Worm (Caenorhabditis elegans) whole organism, early embryonic: ENCODE results near the gene F46H5.7.

Source experiments
- B0310.2 ChIP-seq: sonication (generic microtip); optimal IDR thresholded peaks from 2 replicates; lab custom pipeline; 2016; ENCODE audit warnings: mild to moderate bottlenecking, missing genetic modification characterization, missing compliant biosample characterization
- F13C5.2 ChIP-seq: sonication (generic microtip); optimal IDR thresholded peaks from 2 replicates; lab custom pipeline; 2017; ENCODE audit warnings: mild to moderate bottlenecking, missing genetic modification characterization, inconsistent platforms, missing compliant biosample characterization
- aly-1 ChIP-seq: sonication (generic microtip); optimal IDR thresholded peaks from 2 replicates; lab custom pipeline; 2016; ENCODE audit warnings: missing genetic modification characterization, missing compliant biosample characterization
- ama-1 ChIP-seq: fragments of 150-350 bp; optimal IDR thresholded peaks from 2 replicates; lab custom pipeline; 2014
- ceh-13 ChIP-seq: fragments of 200-800 bp; sonication (Bioruptor generic); optimal IDR thresholded peaks from 2 replicates; lab custom pipeline; 2018; ENCODE audit warnings: mild to moderate bottlenecking, missing genetic modification characterization, missing compliant biosample characterization
- ceh-36 ChIP-seq: sonication (generic microtip); optimal IDR thresholded peaks from 2 replicates; lab custom pipeline; 2016; ENCODE audit warnings: missing genetic modification characterization, inconsistent platforms, missing compliant biosample characterization
- ets-7 ChIP-seq: sonication (generic microtip); optimal IDR thresholded peaks from 2 replicates; lab custom pipeline; 2016; ENCODE audit warnings: missing genotype, missing genetic modification characterization, missing compliant biosample characterization
- flt-1 ChIP-seq: fragments of 200-800 bp; sonication (Bioruptor generic); IDR thresholded peaks from 2 replicates; pipeline ENCODE4 v1.3.6; 2022; ENCODE audit warnings: missing genetic modification characterization, missing compliant biosample characterization
- hmbx-1 ChIP-seq: sonication (generic microtip); optimal IDR thresholded peaks from 2 replicates; lab custom pipeline; 2016; ENCODE audit warnings: mild to moderate bottlenecking, missing genetic modification characterization, missing compliant biosample characterization
- hmg-4 ChIP-seq: fragments of 200-800 bp; sonication (Bioruptor generic); optimal IDR thresholded peaks from 2 replicates; lab custom pipeline; 2018; ENCODE audit warnings: mild to moderate bottlenecking, missing genetic modification characterization, missing compliant biosample characterization
- hnd-1 ChIP-seq: sonication (generic microtip); optimal IDR thresholded peaks from 2 replicates; lab custom pipeline; 2016; ENCODE audit warnings: missing genetic modification characterization, missing compliant biosample characterization
- pes-1 ChIP-seq: fragments of 200-800 bp; sonication (Bioruptor generic); IDR thresholded peaks from 2 replicates; pipeline ENCODE4 v1.3.6; 2022; ENCODE audit warnings: missing genetic modification reagents, missing genetic modification characterization, missing compliant biosample characterization
- scrt-1 ChIP-seq: fragments of 200-800 bp; sonication (Bioruptor generic); IDR thresholded peaks from 2 replicates; pipeline ENCODE4 v1.3.6; 2022; ENCODE audit warnings: missing genetic modification characterization, missing compliant biosample characterization
- sea-1 ChIP-seq: fragments of 200-800 bp; sonication (Bioruptor generic); conservative IDR thresholded peaks from 2 replicates; pipeline ENCODE4 v1.3.6; 2022; ENCODE audit warnings: missing genetic modification characterization, missing compliant biosample characterization
- tbx-11 ChIP-seq: fragments of 200-800 bp; sonication (Bioruptor generic); IDR thresholded peaks from 2 replicates; pipeline ENCODE4 v1.3.6; 2022; ENCODE audit warnings: missing genetic modification characterization, missing compliant biosample characterization
- tbx-37 ChIP-seq: fragments of 200-800 bp; sonication (Bioruptor generic); conservative IDR thresholded peaks from 2 replicates; pipeline ENCODE4 v1.3.6; 2022; ENCODE audit warnings: missing genetic modification reagents, missing genetic modification characterization, missing compliant biosample characterization
- tra-4 ChIP-seq: sonication (generic microtip); optimal IDR thresholded peaks from 2 replicates; lab custom pipeline; 2017; ENCODE audit warnings: missing genetic modification characterization, missing compliant biosample characterization

F46H5.7 gene

ce11 chrX:7217704-7218479, 24.9 kb downstream of the F46H5.7 start, which contains the start of gene syd-9:
syd-9 (plus strand) TSS chrX:7218097.
- TF ChIP-seq tbx-11 = peak; percentile 21; the same call in 1 of the 2 replicates
- no peak for TF ChIP-seq ama-1
- TF ChIP-seq ets-7 (tag; lab: Kevin White, UChicago) = no peak
- TF ChIP-seq F13C5.2 (tag; lab: Kevin White, UChicago) = no peak
- no peak for TF ChIP-seq B0310.2 (tag; lab: Kevin White, UChicago)
- no peak for TF ChIP-seq sea-1 (GFP tag; lab: Robert Waterston, UW)
- peak; percentile 27 for TF ChIP-seq hmg-4
- no peak for TF ChIP-seq hmbx-1 (tag; lab: Kevin White, UChicago)
- no peak for TF ChIP-seq ceh-13

ce11 chrX:7211405-7211804, 31.4 kb downstream of the F46H5.7 start, which contains the start of gene spp-22:
spp-22 (plus strand) TSS chrX:7211705.
- TF ChIP-seq sea-1 (GFP tag; lab: Robert Waterston, UW) (no peak), aly-1 (no peak), pes-1 (GFP tag; lab: Robert Waterston, UW) (no peak), hnd-1 (no peak)

ce11 chrX:7210467-7211107, 32.2 kb downstream of the F46H5.7 start:
- no peak for TF ChIP-seq hmbx-1 (tag; lab: Kevin White, UChicago)
- TF ChIP-seq flt-1 (GFP tag; lab: Robert Waterston, UW) = no peak
- TF ChIP-seq hnd-1 = no peak
- no peak for TF ChIP-seq ceh-36 (tag; lab: Kevin White, UChicago)
- TF ChIP-seq ets-7 (tag; lab: Kevin White, UChicago) = no peak
- TF ChIP-seq tbx-37 (GFP tag; lab: Robert Waterston, UW) = no peak
- no peak for TF ChIP-seq aly-1
- no peak for TF ChIP-seq F13C5.2 (tag; lab: Kevin White, UChicago)
- TF ChIP-seq B0310.2 (tag; lab: Kevin White, UChicago) = no peak

ce11 chrX:7209151-7209550, 33.6 kb downstream of the F46H5.7 start:
- TF ChIP-seq ama-1 (no peak), ets-7 (tag; lab: Kevin White, UChicago) (no peak), tbx-37 (GFP tag; lab: Robert Waterston, UW) (no peak), tra-4 (tag; lab: Kevin White, UChicago) (no peak)

- no peak for TF ChIP-seq hmg-4
- no peak for TF ChIP-seq B0310.2 (tag; lab: Kevin White, UChicago)
Observed at ce11 chrX:7206419-7206818, 36.4 kb downstream of the F46H5.7 start, which contains the start of gene ZK867.2. ZK867.2 (plus strand) TSS chrX:7206719.

ce11 chrX:7205195-7205594, 37.6 kb downstream of the F46H5.7 start, which contains the start of gene C55B6.5:
C55B6.5 (minus strand) TSS chrX:7205295.
- TF ChIP-seq hmbx-1 (tag; lab: Kevin White, UChicago) (no peak), ceh-36 (tag; lab: Kevin White, UChicago) (no peak), pes-1 (GFP tag; lab: Robert Waterston, UW) (no peak), sea-1 (GFP tag; lab: Robert Waterston, UW) (no peak), aly-1 (no peak), hnd-1 (no peak), tra-4 (tag; lab: Kevin White, UChicago) (no peak), tbx-37 (GFP tag; lab: Robert Waterston, UW) (no peak), scrt-1 (no peak), ceh-13 (no peak), B0310.2 (tag; lab: Kevin White, UChicago) (no peak), ets-7 (tag; lab: Kevin White, UChicago) (no peak), F13C5.2 (tag; lab: Kevin White, UChicago) (no peak), flt-1 (GFP tag; lab: Robert Waterston, UW) (no peak), tbx-11 (no peak), hmg-4 (no peak), ama-1 (no peak)

ce11 chrX:7204175-7204574, 38.6 kb downstream of the F46H5.7 start:
- TF ChIP-seq pes-1 (GFP tag; lab: Robert Waterston, UW) = no peak
- no peak for TF ChIP-seq ets-7 (tag; lab: Kevin White, UChicago)
- TF ChIP-seq hmbx-1 (tag; lab: Kevin White, UChicago) = no peak
- TF ChIP-seq ceh-36 (tag; lab: Kevin White, UChicago) = no peak
- TF ChIP-seq flt-1 (GFP tag; lab: Robert Waterston, UW) = no peak
- TF ChIP-seq F13C5.2 (tag; lab: Kevin White, UChicago) = no peak
- no peak for TF ChIP-seq sea-1 (GFP tag; lab: Robert Waterston, UW)
- no peak for TF ChIP-seq tbx-37 (GFP tag; lab: Robert Waterston, UW)
- no peak for TF ChIP-seq hmg-4
- no peak for TF ChIP-seq hnd-1
- TF ChIP-seq scrt-1 = no peak
- no peak for TF ChIP-seq ama-1

ce11 chrX:7200475-7200874, 42.3 kb downstream of the F46H5.7 start:
- TF ChIP-seq ceh-13 (no peak), ama-1 (no peak), ets-7 (tag; lab: Kevin White, UChicago) (no peak), hnd-1 (no peak), sea-1 (GFP tag; lab: Robert Waterston, UW) (no peak), aly-1 (no peak), hmg-4 (no peak), tbx-37 (GFP tag; lab: Robert Waterston, UW) (no peak), flt-1 (GFP tag; lab: Robert Waterston, UW) (no peak), pes-1 (GFP tag; lab: Robert Waterston, UW) (no peak), F13C5.2 (tag; lab: Kevin White, UChicago) (no peak), tra-4 (tag; lab: Kevin White, UChicago) (no peak)
